Worm (Caenorhabditis elegans): ENCODE data around the gene sna-3.

DNA sequence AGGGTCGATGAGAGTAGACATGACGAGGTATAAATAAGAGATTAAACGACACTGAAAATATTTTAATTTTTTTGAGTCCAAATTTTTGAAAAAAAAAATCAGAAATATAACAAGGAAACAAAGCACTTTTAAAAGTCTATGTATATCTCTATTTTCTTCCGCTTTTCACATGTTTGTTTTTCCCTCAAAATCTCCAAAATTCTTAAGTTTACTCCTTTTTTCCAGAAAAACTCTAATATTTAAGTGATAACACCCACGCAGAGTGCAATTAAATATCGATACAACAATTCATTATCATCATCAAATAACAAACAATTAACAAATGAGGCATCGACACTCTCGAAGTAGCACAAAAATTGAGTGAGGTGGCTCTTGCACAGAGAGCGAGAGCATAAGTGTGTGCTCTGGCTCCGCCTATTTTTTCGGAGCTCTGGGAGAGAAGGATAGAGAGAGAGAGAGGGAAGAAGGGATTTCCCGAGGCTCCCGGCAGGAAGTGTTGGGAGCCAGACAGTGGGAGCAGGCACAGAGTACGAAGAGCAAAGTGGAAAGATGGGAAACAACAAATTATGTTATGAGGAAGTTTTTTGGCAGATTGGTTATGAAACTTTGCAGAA, 48.2 kb downstream of the sna-3 start, which contains the start of gene anmt-2:
- TF ChIP-seq ets-7 (tag; optimal IDR thresholded peaks at IDR 0.05): no peak
- no peak for TF ChIP-seq flt-1 (GFP tag; IDR thresholded peaks at IDR 0.05)
- TF ChIP-seq ama-1 (optimal IDR thresholded peaks at IDR 0.05): no peak
- no peak for TF ChIP-seq hnd-1 (tag; optimal IDR thresholded peaks at IDR 0.05)
- no peak for TF ChIP-seq B0310.2 (tag; optimal IDR thresholded peaks at IDR 0.05)
- no peak for TF ChIP-seq tra-4 (tag; optimal IDR thresholded peaks at IDR 0.05)
- TF ChIP-seq ceh-36 (tag; optimal IDR thresholded peaks at IDR 0.05): no peak
